Worm (Caenorhabditis elegans): Measurements from ENCODE around the gene srj-53.

DNA sequence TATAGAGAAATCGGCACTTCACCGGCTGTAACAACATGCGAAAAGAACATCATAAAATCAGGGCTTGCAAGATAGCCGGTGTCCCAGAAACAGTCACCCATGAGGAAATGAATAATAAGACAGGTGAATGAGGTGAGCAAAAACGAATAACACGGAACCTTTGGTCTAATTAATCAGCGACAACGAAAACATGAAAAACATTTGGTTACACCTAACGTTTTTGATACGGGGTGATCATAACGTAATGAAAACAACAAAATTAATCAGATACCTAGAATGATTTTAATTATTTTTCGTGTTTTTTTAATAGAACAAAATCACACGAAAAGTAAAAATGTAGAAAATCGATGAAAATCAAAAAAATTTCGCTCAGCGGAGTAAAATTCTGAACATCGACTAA, 38.7 kb downstream of the srj-53 start, which contains the start of gene srh-245:
- TF ChIP-seq elt-3 (tag; optimal IDR thresholded peaks at IDR 0.05) (no peak), nhr-6 (tag; optimal IDR thresholded peaks at IDR 0.05) (no peak), ceh-82 (tag; optimal IDR thresholded peaks at IDR 0.05) (no peak), lin-39 (tag; optimal IDR thresholded peaks at IDR 0.05) (no peak), unc-62 (GFP tag; optimal IDR thresholded peaks at IDR 0.05) (no peak)

Data from whole organism, L2 larva.